Worm (Caenorhabditis elegans) whole organism, L1 larva: ENCODE measurements around the gene R08D7.4.

ENCODE experiments used
- ceh-63 ChIP-seq: fragments of 200-800 bp; sonication (Bioruptor generic); optimal IDR thresholded peaks from 2 replicates; lab custom pipeline; 2018; ENCODE audit warnings: mild to moderate bottlenecking, missing genetic modification characterization, missing compliant biosample characterization
- ceh-90 ChIP-seq: sonication (generic microtip); optimal IDR thresholded peaks from 2 replicates; lab custom pipeline; 2016; ENCODE audit warnings: missing genetic modification characterization, missing compliant biosample characterization
- dpl-1 ChIP-seq, 3 experiments: fragments of 150-350 bp in 2 of 3; sonication (generic microtip) in 1 of 3; optimal IDR thresholded peaks; 2 replicates each; lab custom pipeline; 2014 to 2017; ENCODE audit warnings: missing biosample characterization in 3 of 3, missing genetic modification characterization in 3 of 3, missing genetic modification reagents in 3 of 3
- efl-1 ChIP-seq, 4 experiments: fragments of 150-350 bp; optimal IDR thresholded peaks in 3 of 4; peaks in 1 of 4; 1 replicate in 1 of 4; 2 replicates in 3 of 4; lab custom pipeline; 2014; ENCODE audit warnings: missing biosample characterization in 2 of 4, missing genetic modification characterization in 2 of 4, missing genetic modification reagents in 2 of 4
- efl-3 ChIP-seq: fragments of 200-800 bp; sonication (Bioruptor generic); optimal IDR thresholded peaks from 2 replicates; lab custom pipeline; 2018; ENCODE audit warnings: mild to moderate bottlenecking, missing genetic modification characterization, missing compliant biosample characterization
- egl-13 ChIP-seq: sonication (generic microtip); optimal IDR thresholded peaks from 2 replicates; lab custom pipeline; 2016; ENCODE audit warnings: missing genotype, missing genetic modification reagents, missing genetic modification characterization, missing compliant biosample characterization
- egl-27 ChIP-seq, 2 experiments: fragments of 150-350 bp in 1 of 2; sonication (generic microtip); optimal IDR thresholded peaks; 3 replicates each; lab custom pipeline; 2017 to 2018; ENCODE audit warnings: missing biosample characterization in 2 of 2, missing genetic modification characterization in 2 of 2, missing genetic modification reagents in 2 of 2
- elt-2 ChIP-seq: sonication (generic microtip); optimal IDR thresholded peaks from 2 replicates; lab custom pipeline; 2016; ENCODE audit warnings: missing genetic modification characterization, mild to moderate bottlenecking, inconsistent platforms, missing compliant biosample characterization, missing genetic modification reagents
- elt-3 ChIP-seq, 6 experiments: fragments of 150-350 bp in 1 of 6; sonication (generic microtip); optimal IDR thresholded peaks; 2 replicates each; lab custom pipeline; 2017 to 2018; ENCODE audit warnings: missing biosample characterization in 6 of 6, missing genetic modification characterization in 6 of 6, inconsistent platforms in 1 of 6
- fkh-10 ChIP-seq: sonication (generic microtip); optimal IDR thresholded peaks from 2 replicates; lab custom pipeline; 2017; ENCODE audit warnings: missing biosample characterization, missing genetic modification reagents, missing genetic modification characterization
- fkh-4 ChIP-seq: sonication (generic microtip); optimal IDR thresholded peaks from 2 replicates; lab custom pipeline; 2016; ENCODE audit warnings: missing compliant biosample characterization, missing genetic modification characterization, borderline replicate concordance
- fkh-8 ChIP-seq: sonication (generic microtip); optimal IDR thresholded peaks from 2 replicates; lab custom pipeline; 2016; ENCODE audit warnings: mild to moderate bottlenecking, missing genetic modification characterization, missing compliant biosample characterization
- hlh-4 ChIP-seq: sonication (generic microtip); optimal IDR thresholded peaks from 2 replicates; lab custom pipeline; 2016; ENCODE audit warnings: mild to moderate bottlenecking, missing genetic modification characterization, missing compliant biosample characterization
- irx-1 ChIP-seq: sonication (generic microtip); optimal IDR thresholded peaks from 2 replicates; lab custom pipeline; 2016; ENCODE audit warnings: missing genetic modification characterization, missing compliant biosample characterization
- lin-14 ChIP-seq: fragments of 200-800 bp; sonication (Bioruptor generic); optimal IDR thresholded peaks from 2 replicates; lab custom pipeline; 2018; ENCODE audit warnings: mild to moderate bottlenecking, missing genetic modification characterization, moderate library complexity, missing compliant biosample characterization
- lir-3 ChIP-seq: sonication (generic microtip); optimal IDR thresholded peaks from 2 replicates; lab custom pipeline; 2016; ENCODE audit warnings: mild to moderate bottlenecking, missing genetic modification characterization, moderate library complexity, missing compliant biosample characterization; ENCODE audit not compliant: poor library complexity
- lsy-2 ChIP-seq, 2 experiments: fragments of 150-350 bp; optimal IDR thresholded peaks; 2 replicates each; lab custom pipeline; 2014; ENCODE audit warnings: missing biosample characterization in 2 of 2, missing genetic modification characterization in 2 of 2
- mab-9 ChIP-seq: fragments of 200-800 bp; sonication (Bioruptor generic); IDR thresholded peaks from 2 replicates; pipeline ENCODE4 v1.3.6; 2022; ENCODE audit warnings: missing genetic modification reagents, missing genetic modification characterization, missing compliant biosample characterization
- nhr-237 ChIP-seq: fragments of 150-350 bp; optimal IDR thresholded peaks from 2 replicates; lab custom pipeline; 2014; ENCODE audit warnings: missing biosample characterization, missing genetic modification characterization
- nhr-28 ChIP-seq: fragments of 150-350 bp; optimal IDR thresholded peaks from 2 replicates; lab custom pipeline; 2014; ENCODE audit warnings: missing biosample characterization, missing genetic modification characterization
- nhr-71 ChIP-seq: sonication (generic microtip); optimal IDR thresholded peaks from 2 replicates; lab custom pipeline; 2016; ENCODE audit warnings: mild to moderate bottlenecking, missing genetic modification characterization, moderate library complexity, missing compliant biosample characterization
- nhr-77 ChIP-seq: fragments of 150-350 bp; optimal IDR thresholded peaks from 2 replicates; lab custom pipeline; 2014; ENCODE audit warnings: missing biosample characterization, missing genetic modification characterization
- nhr-85 ChIP-seq: sonication (generic microtip); peaks from one replicate; lab custom pipeline; 2016; ENCODE audit warnings: missing genetic modification characterization, inconsistent platforms, missing compliant biosample characterization
- pag-3 ChIP-seq: sonication (generic microtip); optimal IDR thresholded peaks from 2 replicates; lab custom pipeline; 2017; ENCODE audit warnings: missing genetic modification characterization, mild to moderate bottlenecking, missing compliant biosample characterization, antibody characterized with exemption, borderline replicate concordance; ENCODE audit not compliant: insufficient read depth
- pqm-1 ChIP-seq: sonication (generic microtip); optimal IDR thresholded peaks from 3 replicates; lab custom pipeline; 2017; ENCODE audit warnings: missing biosample characterization, missing genetic modification characterization
- skn-1 ChIP-seq: fragments of 150-350 bp; optimal IDR thresholded peaks from 2 replicates; lab custom pipeline; 2014; ENCODE audit warnings: missing biosample characterization, missing genetic modification characterization
- sptf-1 ChIP-seq: fragments of 150-350 bp; optimal IDR thresholded peaks from 2 replicates; lab custom pipeline; 2014; ENCODE audit warnings: missing biosample characterization, missing genetic modification characterization
- tlp-1 ChIP-seq: fragments of 150-350 bp; optimal IDR thresholded peaks from 2 replicates; lab custom pipeline; 2014; ENCODE audit warnings: missing biosample characterization, missing genetic modification characterization
- unc-130 ChIP-seq: fragments of 150-350 bp; optimal IDR thresholded peaks from 2 replicates; lab custom pipeline; 2017; ENCODE audit warnings: missing biosample characterization, missing genetic modification characterization, inconsistent platforms
- unc-98 ChIP-seq: fragments of 200-800 bp; sonication (Bioruptor generic); IDR thresholded peaks from 2 replicates; pipeline ENCODE4 v1.3.6; 2022; ENCODE audit warnings: missing genetic modification characterization, missing compliant biosample characterization
- vab-15 ChIP-seq: sonication (generic microtip); optimal IDR thresholded peaks from 2 replicates; lab custom pipeline; 2017; ENCODE audit warnings: missing genotype, mild to moderate bottlenecking, missing genetic modification characterization, missing compliant biosample characterization
- ztf-11 ChIP-seq, 2 experiments: sonication (generic microtip); optimal IDR thresholded peaks; 2 replicates each; lab custom pipeline; 2016 to 2017; ENCODE audit warnings: missing genetic modification characterization in 2 of 2, missing biosample characterization in 1 of 2, missing compliant biosample characterization in 1 of 2
- ztf-4 ChIP-seq: fragments of 150-350 bp; optimal IDR thresholded peaks from 2 replicates; lab custom pipeline; 2014; ENCODE audit warnings: missing biosample characterization, missing genetic modification characterization

R08D7.4 gene

DNA sequence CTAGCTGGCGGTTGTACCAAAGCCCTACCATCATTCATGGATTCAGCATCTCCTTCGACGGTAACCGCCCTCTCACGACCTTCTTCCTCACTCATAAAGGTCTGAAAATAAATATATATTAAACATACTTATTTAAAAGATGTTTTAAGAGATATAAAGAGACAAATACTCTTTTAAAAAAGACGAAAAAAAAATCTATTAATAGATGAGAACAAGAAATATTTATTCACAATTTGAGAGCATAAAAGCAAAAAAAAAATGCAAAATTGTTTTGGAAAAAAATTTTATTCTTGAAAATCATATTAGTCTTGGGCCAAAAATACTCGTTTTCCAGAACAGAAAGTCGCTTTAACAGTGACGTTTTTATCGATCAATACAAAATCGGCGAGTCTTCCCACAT, 25.0 kb downstream of the R08D7.4 start, which contains the start of gene skat-1 (continued):
- TF ChIP-seq lir-3 (tag; lab: Kevin White, UChicago) (no peak), irx-1 (tag; lab: Kevin White, UChicago) (no peak)

DNA sequence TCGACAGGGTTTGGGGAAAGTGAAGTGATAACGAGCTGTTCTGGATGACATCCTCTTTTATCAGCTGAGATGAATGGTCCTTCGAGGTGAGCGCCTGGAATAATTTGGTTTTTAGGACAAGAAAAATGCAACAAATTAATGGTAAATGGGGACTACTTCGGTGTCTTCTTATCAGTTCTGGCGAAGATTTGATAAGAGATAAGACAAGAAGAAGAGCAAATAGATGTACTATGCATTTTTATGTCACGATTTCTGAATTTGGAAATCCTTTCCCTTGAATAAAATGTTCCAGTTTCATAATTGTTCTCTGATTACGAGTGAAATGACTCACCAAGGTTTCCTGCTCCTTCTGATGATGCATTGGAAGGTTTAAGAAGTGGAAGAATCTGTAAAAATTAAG, 26.1 kb downstream of the R08D7.4 start:
- TF ChIP-seq lin-14 (GFP tag; lab: Kevin White, UChicago) (no peak), ztf-11 (tag; optimal IDR thresholded peaks at IDR 0.05; lab: Kevin White, UChicago) (no peak), pqm-1 (tag; lab: Kevin White, UChicago) (no peak), hlh-4 (tag; lab: Kevin White, UChicago) (no peak), fkh-4 (tag; lab: Kevin White, UChicago) (no peak), elt-2 (tag; lab: Kevin White, UChicago) (peak; percentile 54)

ce11 chrIII:8998884-8999283, 27.2 kb downstream of the R08D7.4 start:
- no peak for TF ChIP-seq pag-3 (tag; lab: Kevin White, UChicago)
- no peak for TF ChIP-seq unc-98
- no peak for TF ChIP-seq efl-1 (optimal IDR thresholded peaks at IDR 0.05; lab: Kevin White, UChicago)
- TF ChIP-seq efl-1 (GFP tag; optimal IDR thresholded peaks at IDR 0.05 in 1 of 2; lab: Kevin White, UChicago): peak in 1 of 2 experiments; percentile 51

- TF ChIP-seq tlp-1 (tag; lab: Kevin White, UChicago) (no peak), efl-1 (optimal IDR thresholded peaks at IDR 0.05; lab: Kevin White, UChicago) (no peak), efl-1 (GFP tag; optimal IDR thresholded peaks at IDR 0.05 in 1 of 2; lab: Kevin White, UChicago) (peak in 1 of 2 experiments; percentile 66), unc-130 (tag; lab: Kevin White, UChicago) (no peak), fkh-8 (no peak), efl-3 (GFP tag; lab: Kevin White, UChicago) (no peak)
Measured at ce11 chrIII:8999508-8999907, 27.8 kb downstream of the R08D7.4 start, which contains the start of gene F59B2.3. Gene F59B2.3, minus strand, starts transcription at chrIII:8999766.

DNA sequence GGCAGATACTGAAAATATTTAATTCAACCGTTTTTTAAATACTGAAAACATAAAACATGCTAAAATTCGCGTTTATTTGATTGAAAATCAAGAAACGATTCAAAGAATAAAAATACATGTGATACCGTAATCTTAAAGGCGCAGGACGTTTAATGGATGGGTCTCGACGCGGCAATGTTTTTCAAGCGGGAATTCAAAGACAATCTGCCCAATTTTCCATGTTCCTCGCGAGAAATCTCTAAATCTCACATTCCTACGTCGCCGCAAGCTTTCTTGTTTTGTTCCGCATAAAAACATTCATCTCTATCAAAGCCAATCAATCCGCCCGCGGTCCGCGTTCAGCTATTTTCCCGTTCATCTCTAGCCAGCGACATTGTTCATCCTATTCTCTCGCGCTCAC, 29.8 kb downstream of the R08D7.4 start:
- no peak for TF ChIP-seq ceh-90 (tag; lab: Kevin White, UChicago)
- peak in 1 of 3 experiments; percentile 6 for TF ChIP-seq dpl-1 (GFP tag; optimal IDR thresholded peaks at IDR 0.05; lab: Kevin White, UChicago)
- TF ChIP-seq nhr-71 (tag; lab: Kevin White, UChicago): no peak
- no peak for TF ChIP-seq lsy-2 (tag; optimal IDR thresholded peaks at IDR 0.05; lab: Kevin White, UChicago)
- no peak for TF ChIP-seq nhr-28 (tag; lab: Kevin White, UChicago)

DNA sequence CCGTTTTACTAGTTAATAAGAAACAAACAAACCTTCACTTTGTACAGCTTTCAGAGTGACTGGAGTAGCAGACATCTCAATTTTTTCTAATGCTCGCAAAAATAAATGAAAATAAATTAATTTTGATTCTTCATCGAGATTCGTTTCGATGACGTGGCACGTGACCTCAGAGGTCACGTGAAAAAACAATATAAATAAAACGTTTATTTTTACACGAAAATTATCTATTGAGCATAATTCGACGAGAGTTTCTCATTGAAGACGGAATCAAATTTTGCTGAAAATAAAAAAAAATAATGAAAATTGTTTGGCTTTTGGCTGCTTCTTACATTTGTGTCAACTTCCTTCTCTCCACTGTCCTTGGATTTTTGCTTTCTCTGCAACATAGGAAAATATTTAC, 30.2 kb downstream of the R08D7.4 start, which contains the start of gene rpn-6.2:
rpn-6.2 (minus strand) TSS at position 101 of the 400 bp plus-strand sequence.
- TF ChIP-seq mab-9 (GFP tag; lab: Robert Waterston, UW) (no peak), efl-1 (optimal IDR thresholded peaks at IDR 0.05; lab: Kevin White, UChicago) (no peak), efl-1 (GFP tag; optimal IDR thresholded peaks at IDR 0.05 in 1 of 2; lab: Kevin White, UChicago) (peak in 1 of 2 experiments; percentile 39), nhr-85 (tag; lab: Kevin White, UChicago) (peak; percentile 48), ceh-63 (GFP tag; lab: Kevin White, UChicago) (no peak), egl-27 (tag; optimal IDR thresholded peaks at IDR 0.05; lab: Kevin White, UChicago) (no peak)
- TF ChIP-seq, all 84 proteins: peak for 2

DNA sequence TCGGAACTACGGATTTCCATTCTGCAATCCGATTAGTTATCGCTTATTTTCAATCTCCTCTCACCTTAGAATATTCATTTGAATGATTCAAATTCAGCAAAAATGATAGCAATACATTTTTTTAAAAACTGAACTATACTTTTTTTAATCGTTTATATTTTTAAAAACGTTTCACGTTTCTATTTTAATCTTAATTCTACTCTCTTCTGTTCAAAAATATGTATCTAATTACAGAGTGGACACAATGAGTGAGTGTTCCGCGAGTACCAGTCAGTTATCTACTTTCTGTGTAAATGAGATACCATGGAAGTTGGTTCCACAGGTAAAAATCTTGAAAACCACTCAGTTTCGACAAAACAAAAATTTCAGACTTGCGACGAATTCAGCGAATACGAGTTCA, 30.9 kb downstream of the R08D7.4 start, which contains the start of the genes F59B2.15 and zif-1:
F59B2.15 (minus strand) TSS at position 101 of the 400 bp plus-strand sequence.
zif-1 (plus strand) TSS at position 235 of the 400 bp plus-strand sequence.
- no peak for TF ChIP-seq hlh-4 (tag; lab: Kevin White, UChicago)

ce11 chrIII:9004658-9005057, 33.0 kb downstream of the R08D7.4 start:
- no peak for TF ChIP-seq ceh-90 (tag; lab: Kevin White, UChicago)
- TF ChIP-seq sptf-1 (tag; lab: Kevin White, UChicago): no peak
- TF ChIP-seq ztf-4: no peak
- no peak for TF ChIP-seq pqm-1 (tag; lab: Kevin White, UChicago)
- no peak for TF ChIP-seq unc-98
- no peak for TF ChIP-seq fkh-10 (GFP tag; lab: Kevin White, UChicago)
- TF ChIP-seq elt-3 (tag; optimal IDR thresholded peaks at IDR 0.05; lab: Kevin White, UChicago): no peak
- TF ChIP-seq skn-1 (tag; lab: Kevin White, UChicago): no peak
- no peak for TF ChIP-seq nhr-77 (tag; lab: Kevin White, UChicago)
- TF ChIP-seq egl-13 (tag; lab: Kevin White, UChicago): no peak
- no peak for TF ChIP-seq lin-14 (GFP tag; lab: Kevin White, UChicago)
- TF ChIP-seq nhr-85 (tag; lab: Kevin White, UChicago): no peak
- TF ChIP-seq nhr-237 (tag; lab: Kevin White, UChicago): no peak
- no peak for TF ChIP-seq egl-27 (tag; optimal IDR thresholded peaks at IDR 0.05; lab: Kevin White, UChicago)
- no peak for TF ChIP-seq vab-15 (tag; lab: Kevin White, UChicago)
